Worm (Caenorhabditis elegans) whole organism, L4 larva: ENCODE results near the gene str-225.
"Not testable (repeated sequence)": the region's sequence is repeated elsewhere in the genome, so short reads cannot be mapped to it uniquely, and the experiment has no call there.

Experiments used
- F26F4.8 ChIP-seq: fragments of 200-800 bp; sonication (Bioruptor generic); conservative IDR thresholded peaks from 2 replicates; pipeline ENCODE4 v1.3.6; 2022; ENCODE audit warnings: missing genetic modification characterization, missing compliant biosample characterization
- T20F7.1 ChIP-seq: fragments of 200-800 bp; sonication (Bioruptor generic); optimal IDR thresholded peaks from 2 replicates; lab custom pipeline; 2018; ENCODE audit warnings: mild to moderate bottlenecking, missing genetic modification characterization, missing compliant biosample characterization
- T26A8.4 ChIP-seq: fragments of 200-800 bp; sonication (Bioruptor generic); IDR thresholded peaks from 2 replicates; pipeline ENCODE4 v1.3.6; 2022; ENCODE audit warnings: missing genetic modification characterization, missing compliant biosample characterization
- Y105C5A.15 ChIP-seq: fragments of 200-800 bp; sonication (Bioruptor generic); IDR thresholded peaks from 2 replicates; pipeline ENCODE4 v1.3.6; 2022; ENCODE audit warnings: missing genetic modification characterization, missing compliant biosample characterization
- ZK546.5 ChIP-seq, 2 experiments: sonication (generic microtip); optimal IDR thresholded peaks; 2 replicates each; lab custom pipeline; 2017; ENCODE audit warnings: missing biosample characterization in 2 of 2, missing genetic modification characterization in 2 of 2
- aha-1 ChIP-seq: fragments of 150-350 bp; peaks from one replicate; lab custom pipeline; 2014; ENCODE audit warnings: missing biosample characterization, missing genetic modification characterization
- aly-2 ChIP-seq: sonication (generic microtip); optimal IDR thresholded peaks from 2 replicates; lab custom pipeline; 2018; ENCODE audit warnings: missing biosample characterization, missing genetic modification characterization
- ama-1 ChIP-seq: fragments of 150-350 bp; optimal IDR thresholded peaks from 2 replicates; lab custom pipeline; 2014; ENCODE audit warnings: inconsistent platforms, mixed read lengths
- ceh-20 ChIP-seq: fragments of 200-800 bp; sonication (Bioruptor generic); IDR thresholded peaks from 2 replicates; pipeline ENCODE4 v1.3.6; 2022; ENCODE audit warnings: missing genetic modification reagents, missing genetic modification characterization, missing compliant biosample characterization
- ceh-28 ChIP-seq: fragments of 150-350 bp; optimal IDR thresholded peaks from 2 replicates; lab custom pipeline; 2014; ENCODE audit warnings: missing biosample characterization, missing genetic modification reagents, missing genetic modification characterization
- ceh-82 ChIP-seq: sonication (generic microtip); optimal IDR thresholded peaks from 2 replicates; lab custom pipeline; 2017; ENCODE audit warnings: missing biosample characterization, missing genetic modification characterization
- daf-12 ChIP-seq: fragments of 150-350 bp; optimal IDR thresholded peaks from 2 replicates; lab custom pipeline; 2014; ENCODE audit warnings: missing biosample characterization, missing genetic modification reagents, missing genetic modification characterization
- daf-16 ChIP-seq, 3 experiments: sonication (generic microtip); optimal IDR thresholded peaks; 2 replicates each; lab custom pipeline; 2016 to 2017; ENCODE audit warnings: missing genetic modification characterization in 3 of 3, missing genetic modification reagents in 3 of 3, mild to moderate bottlenecking in 2 of 3, missing compliant biosample characterization in 2 of 3, missing biosample characterization in 1 of 3, moderate library complexity in 1 of 3
- dmd-6 ChIP-seq: fragments of 200-800 bp; sonication (Bioruptor generic); IDR thresholded peaks from 2 replicates; pipeline ENCODE4 v1.3.6; 2022; ENCODE audit warnings: missing genetic modification reagents, missing genetic modification characterization, missing compliant biosample characterization
- dve-1 ChIP-seq: sonication (generic microtip); optimal IDR thresholded peaks from 2 replicates; lab custom pipeline; 2017; ENCODE audit warnings: antibody characterized with exemption, mild to moderate bottlenecking, missing genetic modification characterization, missing compliant biosample characterization; ENCODE audit not compliant: insufficient read depth
- egl-43 ChIP-seq: fragments of 200-800 bp; sonication (Bioruptor generic); IDR thresholded peaks from 2 replicates; pipeline ENCODE4 v1.3.6; 2022; ENCODE audit warnings: missing genetic modification reagents, missing genetic modification characterization, missing compliant biosample characterization
- fos-1 ChIP-seq: fragments of 150-350 bp; optimal IDR thresholded peaks from 2 replicates; lab custom pipeline; 2014; ENCODE audit warnings: missing biosample characterization, missing genetic modification characterization
- hlh-11 ChIP-seq: fragments of 200-800 bp; sonication (Bioruptor generic); optimal IDR thresholded peaks from 2 replicates; lab custom pipeline; 2018; ENCODE audit warnings: mild to moderate bottlenecking, missing genetic modification characterization, missing compliant biosample characterization
- hlh-30 ChIP-seq: sonication (generic microtip); optimal IDR thresholded peaks from 2 replicates; lab custom pipeline; 2017; ENCODE audit warnings: antibody characterized with exemption, mild to moderate bottlenecking, missing genetic modification characterization, missing compliant biosample characterization; ENCODE audit not compliant: insufficient read depth
- lim-7 ChIP-seq: fragments of 200-800 bp; sonication (Bioruptor generic); IDR thresholded peaks from 2 replicates; pipeline ENCODE4 v1.3.6; 2022; ENCODE audit warnings: missing genetic modification characterization, missing compliant biosample characterization
- lin-1 ChIP-seq: fragments of 200-800 bp; sonication (Bioruptor generic); IDR thresholded peaks from 2 replicates; pipeline ENCODE4 v1.3.6; 2022; ENCODE audit warnings: missing genetic modification reagents, missing genetic modification characterization, missing compliant biosample characterization
- lin-15B ChIP-seq: fragments of 150-350 bp; sonication (generic microtip); optimal IDR thresholded peaks from 3 replicates; lab custom pipeline; 2014; ENCODE audit warnings: missing biosample characterization, missing genetic modification characterization
- lin-38 ChIP-seq: fragments of 200-800 bp; sonication (Bioruptor generic); IDR thresholded peaks from 2 replicates; pipeline ENCODE4 v1.3.6; 2022; ENCODE audit warnings: missing genetic modification reagents, missing genetic modification characterization, missing compliant biosample characterization
- lin-39 ChIP-seq: fragments of 150-350 bp; optimal IDR thresholded peaks from 2 replicates; lab custom pipeline; 2014; ENCODE audit warnings: missing biosample characterization, missing genetic modification reagents, missing genetic modification characterization
- mdl-1 ChIP-seq, 2 experiments: fragments of 150-350 bp in 1 of 2; sonication (generic microtip) in 1 of 2; optimal IDR thresholded peaks; 2 replicates each; lab custom pipeline; 2014 to 2017; ENCODE audit warnings: missing biosample characterization in 2 of 2, missing genetic modification characterization in 2 of 2
- mxl-3 ChIP-seq: fragments of 200-800 bp; sonication (Bioruptor generic); optimal IDR thresholded peaks from 2 replicates; lab custom pipeline; 2018; ENCODE audit warnings: mild to moderate bottlenecking, missing genetic modification characterization, missing compliant biosample characterization
- nhr-28 ChIP-seq: fragments of 150-350 bp; optimal IDR thresholded peaks from 2 replicates; lab custom pipeline; 2014; ENCODE audit warnings: missing biosample characterization, missing genetic modification characterization
- nhr-41 ChIP-seq: fragments of 200-800 bp; sonication (Bioruptor generic); IDR thresholded peaks from 2 replicates; pipeline ENCODE4 v1.3.6; 2022; ENCODE audit warnings: missing genetic modification reagents, missing genetic modification characterization, missing compliant biosample characterization
- nhr-42 ChIP-seq: fragments of 200-800 bp; sonication (Bioruptor generic); IDR thresholded peaks from 2 replicates; pipeline ENCODE4 v1.3.6; 2022; ENCODE audit warnings: missing genetic modification characterization, missing compliant biosample characterization
- nhr-48 ChIP-seq: sonication (generic microtip); optimal IDR thresholded peaks from 2 replicates; lab custom pipeline; 2016; ENCODE audit warnings: mild to moderate bottlenecking, missing genetic modification characterization, missing compliant biosample characterization
- nhr-77 ChIP-seq: fragments of 150-350 bp; optimal IDR thresholded peaks from 2 replicates; lab custom pipeline; 2014; ENCODE audit warnings: missing biosample characterization, missing genetic modification characterization
- php-3 ChIP-seq: fragments of 200-800 bp; sonication (Bioruptor generic); IDR thresholded peaks from 2 replicates; pipeline ENCODE4 v1.3.6; 2022; ENCODE audit warnings: missing genetic modification reagents, missing genetic modification characterization, missing compliant biosample characterization
- pqm-1 ChIP-seq: sonication (generic microtip); optimal IDR thresholded peaks from 2 replicates; lab custom pipeline; 2017; ENCODE audit warnings: missing biosample characterization, missing genetic modification characterization
- snpc-4 ChIP-seq: fragments of 150-350 bp; optimal IDR thresholded peaks from 2 replicates; lab custom pipeline; 2014; ENCODE audit warnings: missing biosample characterization, missing genetic modification characterization
- spr-1 ChIP-seq: sonication (generic microtip); optimal IDR thresholded peaks from 2 replicates; lab custom pipeline; 2016; ENCODE audit warnings: mild to moderate bottlenecking, missing genetic modification characterization, missing compliant biosample characterization
- tag-97 ChIP-seq: fragments of 200-800 bp; sonication (Bioruptor generic); IDR thresholded peaks from 2 replicates; pipeline ENCODE4 v1.3.6; 2022; ENCODE audit warnings: missing genetic modification characterization, missing compliant biosample characterization
- tra-1 ChIP-seq: fragments of 200-800 bp; sonication (Bioruptor generic); IDR thresholded peaks from 2 replicates; pipeline ENCODE4 v1.3.6; 2022; ENCODE audit warnings: missing genetic modification reagents, missing genetic modification characterization, missing compliant biosample characterization
- unc-130 ChIP-seq: sonication (generic microtip); optimal IDR thresholded peaks from 2 replicates; lab custom pipeline; 2016; ENCODE audit warnings: missing genetic modification reagents, missing genetic modification characterization, missing compliant biosample characterization
- zfp-3 ChIP-seq: fragments of 200-800 bp; sonication (Bioruptor generic); conservative IDR thresholded peaks from 2 replicates; pipeline ENCODE4 v1.3.6; 2022; ENCODE audit warnings: missing genetic modification reagents, missing genetic modification characterization, missing compliant biosample characterization
- ztf-11 ChIP-seq: fragments of 150-350 bp; optimal IDR thresholded peaks from 2 replicates; lab custom pipeline; 2014; ENCODE audit warnings: missing biosample characterization, missing genetic modification characterization

Gene str-225

ce11 chrV:3505745-3506144 is 1.9 kb upstream of the str-225 start:
- TF ChIP-seq dmd-6 (GFP tag; lab: Robert Waterston, UW) (peak; percentile 98), nhr-41 (GFP tag; lab: Robert Waterston, UW) (0 out of 2 replicates have a peak, but pooled peaks have one; percentile 22), dve-1 (tag; lab: Kevin White, UChicago) (peak; percentile 89), nhr-28 (peak; percentile 100), egl-43 (GFP tag; lab: Robert Waterston, UW) (no peak), fos-1 (tag; lab: Kevin White, UChicago) (no peak), ceh-82 (tag; lab: Kevin White, UChicago) (no peak), ama-1 (lab: Kevin White, UChicago) (no peak), tra-1 (peak; percentile 60; the same call in 1 of the 2 replicates), spr-1 (tag; lab: Kevin White, UChicago) (no peak), lin-38 (GFP tag; lab: Robert Waterston, UW) (no peak), lin-15B (tag; lab: Kevin White, UChicago) (no peak), hlh-30 (tag; lab: Kevin White, UChicago) (peak; percentile 69), T20F7.1 (GFP tag; lab: Kevin White, UChicago) (peak; percentile 72), lin-1 (peak; percentile 55; the same call in 1 of the 2 replicates), tag-97 (GFP tag; lab: Robert Waterston, UW) (no peak), lin-39 (tag; lab: Kevin White, UChicago) (no peak), unc-130 (GFP tag; lab: Kevin White, UChicago) (no peak), daf-16 (GFP tag; optimal IDR thresholded peaks at IDR 0.05; lab: Kevin White, UChicago) (peak in 1 of 2 experiments; percentile 47), daf-16 (tag; optimal IDR thresholded peaks at IDR 0.05; lab: Kevin White, UChicago) (peak; percentile 82), daf-12 (tag; lab: Kevin White, UChicago) (no peak), ztf-11 (no peak), hlh-11 (tag; lab: Kevin White, UChicago) (peak; percentile 77), mxl-3 (no peak), ceh-28 (tag; lab: Kevin White, UChicago) (no peak), snpc-4 (tag; lab: Kevin White, UChicago) (no peak), lim-7 (GFP tag; lab: Robert Waterston, UW) (no peak), pqm-1 (tag; lab: Kevin White, UChicago) (peak; percentile 78), Y105C5A.15 (GFP tag; lab: Robert Waterston, UW) (no peak), php-3 (peak; percentile 79; the same call in 1 of the 2 replicates), nhr-48 (peak; percentile 63), mdl-1 (tag; optimal IDR thresholded peaks at IDR 0.05; lab: Kevin White, UChicago) (peak in 1 of 2 experiments; percentile 44), nhr-77 (tag; lab: Kevin White, UChicago) (peak; percentile 78), T26A8.4 (GFP tag; lab: Robert Waterston, UW) (no peak), F26F4.8 (GFP tag; lab: Robert Waterston, UW) (no peak)

ce11 chrV:3506252-3506651 is 1.4 kb upstream of the str-225 start, which contains the start of gene ugt-64:
TSS of gene ugt-64 (minus strand) at chrV:3506352.
- not testable (repeated sequence) for TF ChIP-seq hlh-30 (tag; lab: Kevin White, UChicago); nhr-42 (GFP tag; lab: Robert Waterston, UW); ceh-20 (GFP tag; lab: Robert Waterston, UW)

- TF ChIP-seq ZK546.5 (tag; optimal IDR thresholded peaks at IDR 0.05; lab: Kevin White, UChicago) (no peak), aha-1 (tag; lab: Kevin White, UChicago) (peak; percentile 42), aly-2 (tag; lab: Kevin White, UChicago) (no peak), zfp-3 (GFP tag; lab: Robert Waterston, UW) (no peak)
These were observed 2.3 kb downstream of the str-225 start, which contains the start of gene str-228 for ce11 chrV:3509878-3510277. TSS of gene str-228 (plus strand) at chrV:3510178.
